Worm (Caenorhabditis elegans): ENCODE data around the gene perm-1.

perm-1 gene

DNA sequence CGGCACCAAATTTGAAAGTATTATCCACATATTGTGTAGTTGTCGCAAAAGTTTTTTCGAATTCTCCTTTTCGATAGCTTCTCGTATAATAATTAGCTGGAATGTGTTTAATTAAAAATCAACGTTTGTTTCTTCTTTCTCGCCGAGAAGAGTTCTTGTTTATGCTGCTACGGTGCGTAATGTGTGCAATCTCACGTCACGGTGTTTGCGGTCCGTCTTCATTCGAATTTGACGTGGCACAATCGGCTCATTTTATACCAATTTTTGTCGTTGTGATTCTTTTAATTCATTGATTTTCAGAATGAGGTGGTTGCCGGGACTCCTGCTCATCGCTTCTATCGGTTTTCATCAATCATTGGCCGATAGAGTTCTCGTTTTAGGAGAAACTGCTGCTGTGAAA is 16.4 kb upstream of the perm-1 start, which contains the start of gene ostb-1:
ostb-1 (plus strand) TSS at position 301 of the 400 bp plus-strand sequence.
- TF ChIP-seq lin-11 (tag; optimal IDR thresholded peaks at IDR 0.05): no peak
- TF ChIP-seq unc-86 (tag; optimal IDR thresholded peaks at IDR 0.05): no peak
- peak; percentile 15 for TF ChIP-seq elt-2 (tag; optimal IDR thresholded peaks at IDR 0.05)
- no peak for TF ChIP-seq ceh-34 (tag; optimal IDR thresholded peaks at IDR 0.05)
- peak; percentile 12 for TF ChIP-seq nfya-1 (tag; optimal IDR thresholded peaks at IDR 0.05)
- TF ChIP-seq unc-3 (GFP tag; conservative IDR thresholded peaks at IDR 0.05): no peak
- TF ChIP-seq unc-3 (tag; optimal IDR thresholded peaks at IDR 0.05): no peak

ce11 chrII:7864892-7865291 is 15.7 kb upstream of the perm-1 start:
- no peak for TF ChIP-seq ahr-1 (tag; optimal IDR thresholded peaks at IDR 0.05)
- no peak for TF ChIP-seq ttx-3 (tag; optimal IDR thresholded peaks at IDR 0.05)
- TF ChIP-seq dve-1 (tag; optimal IDR thresholded peaks at IDR 0.05): no peak
- TF ChIP-seq madf-2 (tag; optimal IDR thresholded peaks at IDR 0.05): no peak
- no peak for TF ChIP-seq tbx-7 (tag; optimal IDR thresholded peaks at IDR 0.05)
- TF ChIP-seq ceh-2 (tag; optimal IDR thresholded peaks at IDR 0.05): no peak
- TF ChIP-seq rnt-1 (tag; optimal IDR thresholded peaks at IDR 0.05): no peak
- no peak for TF ChIP-seq fkh-6 (tag; optimal IDR thresholded peaks at IDR 0.05)
- no peak for TF ChIP-seq Y22D7AL.16 (tag; optimal IDR thresholded peaks at IDR 0.05)
- no peak for TF ChIP-seq ama-1 (optimal IDR thresholded peaks at IDR 0.05)
- no peak for TF ChIP-seq C08G9.2 (tag; optimal IDR thresholded peaks at IDR 0.05)
- no peak for TF ChIP-seq hlh-13 (GFP tag; optimal IDR thresholded peaks at IDR 0.05)
- no peak for TF ChIP-seq lim-6 (tag; optimal IDR thresholded peaks at IDR 0.05)
- no peak for TF ChIP-seq ceh-45 (GFP tag; IDR thresholded peaks at IDR 0.05)

ce11 chrII:7866081-7866480 is 14.5 kb upstream of the perm-1 start:
- no peak for TF ChIP-seq fkh-10 (GFP tag; optimal IDR thresholded peaks at IDR 0.05)
- no peak for TF ChIP-seq lim-6 (tag; optimal IDR thresholded peaks at IDR 0.05)
- no peak for TF ChIP-seq elt-2 (tag; optimal IDR thresholded peaks at IDR 0.05)
- no peak for TF ChIP-seq Y22D7AL.16 (tag; optimal IDR thresholded peaks at IDR 0.05)
- TF ChIP-seq ceh-30 (tag; optimal IDR thresholded peaks at IDR 0.05): no peak
- peak; percentile 32 for TF ChIP-seq nhr-11 (tag; optimal IDR thresholded peaks at IDR 0.05)

ce11 chrII:7870062-7870461 is 10.6 kb upstream of the perm-1 start, which contains the start of gene ztf-17:
Gene ztf-17 (minus strand): TSS chrII:7870162.
- no peak for TF ChIP-seq lim-6 (tag; optimal IDR thresholded peaks at IDR 0.05)

DNA sequence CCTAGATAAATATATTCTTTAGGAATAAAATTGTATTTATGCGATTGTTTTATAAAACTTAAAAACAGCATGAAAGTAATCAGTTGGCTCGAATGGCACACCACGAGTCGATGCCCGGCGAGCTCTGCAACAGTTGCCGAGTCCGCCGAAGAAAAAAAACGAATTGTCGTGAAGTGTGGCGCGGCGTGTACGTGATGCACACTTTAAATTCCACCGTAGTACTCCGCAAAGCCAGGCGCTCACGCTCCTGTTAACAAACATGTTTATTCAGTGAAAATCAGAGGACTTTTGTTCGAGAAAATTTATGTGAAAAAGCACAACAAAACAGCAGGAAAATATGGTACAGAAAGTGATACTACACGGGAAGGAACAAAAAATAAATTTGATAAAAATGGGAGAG is 10.0 kb upstream of the perm-1 start:
- TF ChIP-seq elt-2 (tag; optimal IDR thresholded peaks at IDR 0.05): no peak
- TF ChIP-seq pax-1 (tag; optimal IDR thresholded peaks at IDR 0.05): no peak
- no peak for TF ChIP-seq gmeb-2 (tag; optimal IDR thresholded peaks at IDR 0.05)
- no peak for TF ChIP-seq ceh-31 (tag; optimal IDR thresholded peaks at IDR 0.05)
- peak; percentile 24 for TF ChIP-seq nfya-1 (tag; optimal IDR thresholded peaks at IDR 0.05)
- TF ChIP-seq pros-1 (tag; optimal IDR thresholded peaks at IDR 0.05): no peak
- no peak for TF ChIP-seq unc-86 (tag; optimal IDR thresholded peaks at IDR 0.05)
- TF ChIP-seq pat-9 (tag; optimal IDR thresholded peaks at IDR 0.05): no peak
- TF ChIP-seq nhr-11 (tag; optimal IDR thresholded peaks at IDR 0.05): no peak
- TF ChIP-seq dmd-4 (tag; optimal IDR thresholded peaks at IDR 0.05; ENCODE audit: borderline replicate concordance): no peak
- no peak for TF ChIP-seq ttx-3 (tag; optimal IDR thresholded peaks at IDR 0.05)
- peak; percentile 14 for TF ChIP-seq ceh-18 (tag; optimal IDR thresholded peaks at IDR 0.05)
- TF ChIP-seq ceh-2 (tag; optimal IDR thresholded peaks at IDR 0.05): no peak
- no peak for TF ChIP-seq zip-5 (tag; optimal IDR thresholded peaks at IDR 0.05)
- no peak for TF ChIP-seq eyg-1 (tag; optimal IDR thresholded peaks at IDR 0.05)
- TF ChIP-seq tbx-2 (tag; optimal IDR thresholded peaks at IDR 0.05): peak; percentile 8
- TF ChIP-seq ahr-1 (tag; optimal IDR thresholded peaks at IDR 0.05): no peak
- TF ChIP-seq pag-3 (tag; optimal IDR thresholded peaks at IDR 0.05; ENCODE audit: borderline replicate concordance): no peak
- TF ChIP-seq pqm-1 (tag; optimal IDR thresholded peaks at IDR 0.05): no peak
- TF ChIP-seq unc-55 (GFP tag; optimal IDR thresholded peaks at IDR 0.05): no peak

Measured in whole organism, late embryonic.